Worm (Caenorhabditis elegans): Measurements from ENCODE around the gene rpl-42.

Gene rpl-42

ce11 chrII:11132542-11132941 lies 40.0 kb downstream of the rpl-42 start, which contains the start of gene F40F8.11 (continued):
- TF ChIP-seq mab-9 (GFP tag; IDR thresholded peaks at IDR 0.05) (no peak), nhr-20 (tag; optimal IDR thresholded peaks at IDR 0.05) (peak; percentile 39), isw-1 (GFP tag; IDR thresholded peaks at IDR 0.05) (0 out of 2 replicates have a peak, but pooled peaks have one; percentile 1), nhr-28 (tag; optimal IDR thresholded peaks at IDR 0.05) (no peak), aha-1 (tag; optimal IDR thresholded peaks at IDR 0.05) (no peak), nhr-85 (tag) (peak; percentile 76), nhr-71 (tag; optimal IDR thresholded peaks at IDR 0.05) (peak; percentile 59), hlh-17 (GFP tag; optimal IDR thresholded peaks at IDR 0.05; ENCODE audit: borderline replicate concordance) (no peak), rnt-1 (tag; optimal IDR thresholded peaks at IDR 0.05) (peak; percentile 24)

DNA sequence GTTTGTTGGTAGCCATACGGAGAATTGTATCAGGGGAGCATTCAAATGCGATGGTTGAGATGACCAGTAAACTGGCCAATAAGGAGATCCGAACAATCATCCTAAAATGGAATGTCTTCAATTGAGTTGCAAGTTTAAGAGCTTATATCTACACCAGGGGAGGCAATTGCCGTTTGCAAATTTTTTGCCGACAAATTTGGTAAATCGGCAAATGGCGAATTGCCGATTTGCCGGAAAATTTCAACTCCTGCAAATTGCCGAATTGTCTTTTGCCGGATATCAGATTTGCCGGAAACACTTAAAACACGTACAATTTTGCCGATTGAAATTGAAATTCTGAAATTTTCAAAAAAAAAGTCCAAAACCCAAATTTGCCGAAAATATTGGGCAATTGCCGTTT lies 42.3 kb downstream of the rpl-42 start, which contains the start of gene F40F8.5:
Gene F40F8.5, minus strand, starts transcription at position 101 of the 400 bp plus-strand sequence.
- TF ChIP-seq efl-3 (GFP tag; optimal IDR thresholded peaks at IDR 0.05) (no peak), unc-86 (tag; optimal IDR thresholded peaks at IDR 0.05) (no peak), ceh-8 (GFP tag; optimal IDR thresholded peaks at IDR 0.05) (no peak), ceh-82 (tag; optimal IDR thresholded peaks at IDR 0.05) (no peak), mdl-1 (tag; optimal IDR thresholded peaks at IDR 0.05) (no peak), nhr-90 (tag; optimal IDR thresholded peaks at IDR 0.05; ENCODE audit: poor library complexity) (no peak), pag-3 (tag; optimal IDR thresholded peaks at IDR 0.05; ENCODE audit: borderline replicate concordance, insufficient read depth) (no peak), ceh-90 (tag; optimal IDR thresholded peaks at IDR 0.05) (no peak), pqm-1 (tag; optimal IDR thresholded peaks at IDR 0.05) (no peak), nhr-85 (tag) (no peak), skn-1 (tag; optimal IDR thresholded peaks at IDR 0.05) (no peak), tlp-1 (tag; optimal IDR thresholded peaks at IDR 0.05) (no peak), blmp-1 (tag; optimal IDR thresholded peaks at IDR 0.05) (no peak), zip-4 (GFP tag; optimal IDR thresholded peaks at IDR 0.05) (no peak), Y116A8C.19 (tag; optimal IDR thresholded peaks at IDR 0.05; ENCODE audit: borderline replicate concordance) (no peak), sup-37 (GFP tag; optimal IDR thresholded peaks at IDR 0.05) (no peak), dpl-1 (GFP tag; optimal IDR thresholded peaks at IDR 0.05) (no peak), lir-3 (tag; optimal IDR thresholded peaks at IDR 0.05; ENCODE audit: poor library complexity) (no peak), lin-39 (tag; optimal IDR thresholded peaks at IDR 0.05) (no peak), sox-4 (tag; optimal IDR thresholded peaks at IDR 0.05) (no peak)

ce11 chrII:11135773-11136172 lies 43.3 kb downstream of the rpl-42 start:
- no peak for TF ChIP-seq ceh-88 (GFP tag; IDR thresholded peaks at IDR 0.05)
- TF ChIP-seq nhr-19 (GFP tag; conservative IDR thresholded peaks at IDR 0.05) = 0 out of 2 replicates have a peak, but pooled peaks have one; percentile 24
- TF ChIP-seq efl-1 (optimal IDR thresholded peaks at IDR 0.05) = peak in 1 of 2 experiments; percentile 4
- peak in 1 of 2 experiments; percentile 85 for TF ChIP-seq efl-1 (GFP tag; optimal IDR thresholded peaks at IDR 0.05 in 1 of 2)
- TF ChIP-seq vab-15 (tag; optimal IDR thresholded peaks at IDR 0.05) = peak; percentile 22
- TF ChIP-seq lin-14 (GFP tag; optimal IDR thresholded peaks at IDR 0.05) = peak; percentile 74
- no peak for TF ChIP-seq mdl-1 (tag; optimal IDR thresholded peaks at IDR 0.05)
- no peak for TF ChIP-seq dsc-1 (tag; optimal IDR thresholded peaks at IDR 0.05)
- TF ChIP-seq rnt-1 (tag; optimal IDR thresholded peaks at IDR 0.05) = peak; percentile 66
- peak; percentile 39 for TF ChIP-seq lin-39 (tag; optimal IDR thresholded peaks at IDR 0.05)
- peak; percentile 67 for TF ChIP-seq nhr-71 (tag; optimal IDR thresholded peaks at IDR 0.05)
- TF ChIP-seq snu-23 (GFP tag; optimal IDR thresholded peaks at IDR 0.05) = peak; percentile 11
- TF ChIP-seq lin-35 (GFP tag; optimal IDR thresholded peaks at IDR 0.05) = peak in 1 of 2 experiments; percentile 13
- TF ChIP-seq elt-2 (tag; optimal IDR thresholded peaks at IDR 0.05) = peak; percentile 4
- peak; percentile 31 to 57 for TF ChIP-seq lsy-2 (tag; optimal IDR thresholded peaks at IDR 0.05)
